Worm (Caenorhabditis elegans): ENCODE data around the gene nhr-78.
A peak's percentile ranks its signal among the peaks of the same experiment; 100 is the strongest.

The nhr-78 gene

ce11 chrIV:4262993-4263392 lies 14.7 kb downstream of the nhr-78 start, which contains the start of gene col-33:
col-33 (plus strand) TSS chrIV:4263293.
- TF ChIP-seq nhr-11 (tag; optimal IDR thresholded peaks at IDR 0.05) (no peak), lsy-2 (tag; optimal IDR thresholded peaks at IDR 0.05) (no peak), snpc-4 (tag; optimal IDR thresholded peaks at IDR 0.05) (no peak), ama-1 (optimal IDR thresholded peaks at IDR 0.05) (no peak), nhr-129 (tag; optimal IDR thresholded peaks at IDR 0.05) (no peak), skn-1 (tag; optimal IDR thresholded peaks at IDR 0.05) (no peak), mdl-1 (tag; optimal IDR thresholded peaks at IDR 0.05) (no peak), dmd-4 (tag; optimal IDR thresholded peaks at IDR 0.05) (no peak), sma-9 (GFP tag; optimal IDR thresholded peaks at IDR 0.05) (no peak), sma-9 (tag; optimal IDR thresholded peaks at IDR 0.05) (no peak), blmp-1 (tag; optimal IDR thresholded peaks at IDR 0.05; ENCODE audit: insufficient read depth) (no peak)

- TF ChIP-seq fos-1 (tag; optimal IDR thresholded peaks at IDR 0.05) (peak; percentile 78), elt-3 (tag; optimal IDR thresholded peaks at IDR 0.05) (no peak)
These were observed 18.2 kb downstream of the nhr-78 start for ce11 chrIV:4259433-4259832.

- TF ChIP-seq nhr-6 (tag; optimal IDR thresholded peaks at IDR 0.05) (no peak), lin-11 (tag; optimal IDR thresholded peaks at IDR 0.05) (no peak), snpc-4 (tag; optimal IDR thresholded peaks at IDR 0.05) (no peak)
These were observed 22.6 kb downstream of the nhr-78 start for ce11 chrIV:4254989-4255582.

ce11 chrIV:4247770-4248169 lies 29.9 kb downstream of the nhr-78 start, which contains the start of gene ama-1:
ama-1 (plus strand) TSS chrIV:4248070.
- TF ChIP-seq sma-3 (GFP tag; optimal IDR thresholded peaks at IDR 0.05): no peak
- no peak for TF ChIP-seq ceh-82 (tag; optimal IDR thresholded peaks at IDR 0.05)
- no peak for TF ChIP-seq nhr-237 (tag; optimal IDR thresholded peaks at IDR 0.05)
- no peak for TF ChIP-seq sma-9 (GFP tag; optimal IDR thresholded peaks at IDR 0.05)
- no peak for TF ChIP-seq sma-9 (tag; optimal IDR thresholded peaks at IDR 0.05)
- no peak for TF ChIP-seq unc-62 (GFP tag; optimal IDR thresholded peaks at IDR 0.05)
- no peak for TF ChIP-seq egl-27 (tag; optimal IDR thresholded peaks at IDR 0.05)
- no peak for TF ChIP-seq dmd-4 (tag; optimal IDR thresholded peaks at IDR 0.05)
- TF ChIP-seq snpc-4 (tag; optimal IDR thresholded peaks at IDR 0.05): no peak
- no peak for TF ChIP-seq peb-1 (tag; optimal IDR thresholded peaks at IDR 0.05)
- TF ChIP-seq nhr-21 (tag; optimal IDR thresholded peaks at IDR 0.05): no peak
- TF ChIP-seq Y55F3AM.14 (GFP tag; optimal IDR thresholded peaks at IDR 0.05): no peak
- no peak for TF ChIP-seq crh-2 (tag; optimal IDR thresholded peaks at IDR 0.05)
- no peak for TF ChIP-seq nhr-23 (tag; optimal IDR thresholded peaks at IDR 0.05)
- TF ChIP-seq lin-13 (GFP tag; optimal IDR thresholded peaks at IDR 0.05): no peak
- TF ChIP-seq R02D3.7 (tag; optimal IDR thresholded peaks at IDR 0.05): no peak
- no peak for TF ChIP-seq unc-39 (tag; optimal IDR thresholded peaks at IDR 0.05)

ce11 chrIV:4247334-4247733 lies 30.3 kb downstream of the nhr-78 start:
- TF ChIP-seq crh-2 (tag; optimal IDR thresholded peaks at IDR 0.05): peak; percentile 11
- TF ChIP-seq lin-11 (tag; optimal IDR thresholded peaks at IDR 0.05): peak; percentile 19
- no peak for TF ChIP-seq mbf-1 (tag; optimal IDR thresholded peaks at IDR 0.05)
- no peak for TF ChIP-seq nhr-10 (tag; optimal IDR thresholded peaks at IDR 0.05)
- no peak for TF ChIP-seq nhr-237 (tag; optimal IDR thresholded peaks at IDR 0.05)
- TF ChIP-seq ztf-1 (GFP tag; conservative IDR thresholded peaks at IDR 0.05): no peak
- TF ChIP-seq fos-1 (tag; optimal IDR thresholded peaks at IDR 0.05): no peak
- TF ChIP-seq nhr-129 (tag; optimal IDR thresholded peaks at IDR 0.05): no peak
- TF ChIP-seq nhr-12 (tag; optimal IDR thresholded peaks at IDR 0.05): no peak
- TF ChIP-seq ztf-11 (tag; optimal IDR thresholded peaks at IDR 0.05): no peak
- TF ChIP-seq ztf-4 (tag; optimal IDR thresholded peaks at IDR 0.05): no peak
- TF ChIP-seq sma-9 (GFP tag; optimal IDR thresholded peaks at IDR 0.05): peak; percentile 66
- TF ChIP-seq sma-9 (tag; optimal IDR thresholded peaks at IDR 0.05): no peak
- no peak for TF ChIP-seq Y55F3AM.14 (GFP tag; optimal IDR thresholded peaks at IDR 0.05)
- no peak for TF ChIP-seq sem-4 (tag; optimal IDR thresholded peaks at IDR 0.05)
- no peak for TF ChIP-seq aly-2 (tag; optimal IDR thresholded peaks at IDR 0.05)
- no peak for TF ChIP-seq alr-1 (tag; optimal IDR thresholded peaks at IDR 0.05)
- no peak for TF ChIP-seq nhr-11 (tag; optimal IDR thresholded peaks at IDR 0.05)
- no peak for TF ChIP-seq lin-39 (tag; optimal IDR thresholded peaks at IDR 0.05)
- peak; percentile 42 for TF ChIP-seq snpc-4 (tag; optimal IDR thresholded peaks at IDR 0.05)
- TF ChIP-seq zag-1 (tag; optimal IDR thresholded peaks at IDR 0.05): no peak
- no peak for TF ChIP-seq peb-1 (tag; optimal IDR thresholded peaks at IDR 0.05)
- no peak for TF ChIP-seq unc-62 (GFP tag; optimal IDR thresholded peaks at IDR 0.05)
- peak; percentile 78 for TF ChIP-seq unc-55 (GFP tag; optimal IDR thresholded peaks at IDR 0.05)
- TF ChIP-seq gmeb-1 (tag; optimal IDR thresholded peaks at IDR 0.05): peak; percentile 65
- no peak for TF ChIP-seq elt-3 (tag; optimal IDR thresholded peaks at IDR 0.05)
- no peak for TF ChIP-seq mdl-1 (tag; optimal IDR thresholded peaks at IDR 0.05)
- TF ChIP-seq nhr-23 (tag; optimal IDR thresholded peaks at IDR 0.05): no peak
- no peak for TF ChIP-seq skn-1 (tag; optimal IDR thresholded peaks at IDR 0.05)
- no peak for TF ChIP-seq elt-1 (tag; optimal IDR thresholded peaks at IDR 0.05)
- no peak for TF ChIP-seq egl-27 (tag; optimal IDR thresholded peaks at IDR 0.05)
- TF ChIP-seq sma-3 (GFP tag; optimal IDR thresholded peaks at IDR 0.05): peak; percentile 20
- no peak for TF ChIP-seq nhr-77 (tag; optimal IDR thresholded peaks at IDR 0.05)
- peak; percentile 51 for TF ChIP-seq C34F6.9 (tag; optimal IDR thresholded peaks at IDR 0.05)

Data from whole organism, L2 larva.